Worm (Caenorhabditis elegans) whole organism, L3 larva: ENCODE measurements around the gene Y71H2B.11.

Experiments
- R02D3.7 ChIP-seq: fragments of 150-350 bp; optimal IDR thresholded peaks from 2 replicates; lab custom pipeline; 2014; ENCODE audit warnings: missing biosample characterization, missing genetic modification characterization
- ceh-16 ChIP-seq: sonication (generic microtip); optimal IDR thresholded peaks from 2 replicates; lab custom pipeline; 2017; ENCODE audit warnings: missing biosample characterization, missing genetic modification characterization
- ceh-82 ChIP-seq: fragments of 150-350 bp; optimal IDR thresholded peaks from 2 replicates; lab custom pipeline; 2014; ENCODE audit warnings: missing biosample characterization, missing genetic modification characterization
- fkh-10 ChIP-seq: sonication (generic microtip); optimal IDR thresholded peaks from 2 replicates; lab custom pipeline; 2017; ENCODE audit warnings: missing biosample characterization, missing genetic modification reagents, missing genetic modification characterization
- hmg-11 ChIP-seq: sonication (generic microtip); optimal IDR thresholded peaks from 2 replicates; lab custom pipeline; 2016; ENCODE audit warnings: missing genetic modification characterization, missing compliant biosample characterization
- lin-39 ChIP-seq: fragments of 150-350 bp; optimal IDR thresholded peaks from 2 replicates; lab custom pipeline; 2018; ENCODE audit warnings: missing biosample characterization, missing genetic modification reagents, missing genetic modification characterization
- nhr-11 ChIP-seq: fragments of 150-350 bp; optimal IDR thresholded peaks from 2 replicates; lab custom pipeline; 2014; ENCODE audit warnings: missing biosample characterization, missing genetic modification characterization
- nhr-237 ChIP-seq: fragments of 150-350 bp; optimal IDR thresholded peaks from 2 replicates; lab custom pipeline; 2014; ENCODE audit warnings: missing biosample characterization, missing genetic modification characterization
- snpc-4 ChIP-seq: fragments of 150-350 bp; optimal IDR thresholded peaks from 2 replicates; lab custom pipeline; 2014; ENCODE audit warnings: missing biosample characterization, missing genetic modification characterization
- unc-39 ChIP-seq: sonication (generic microtip); optimal IDR thresholded peaks from 4 replicates; lab custom pipeline; 2017; ENCODE audit warnings: missing biosample characterization, missing genetic modification characterization

- TF ChIP-seq nhr-237 (tag; lab: Kevin White, UChicago), result no peak
- no peak for TF ChIP-seq fkh-10
- no peak for TF ChIP-seq lin-39 (tag; lab: Kevin White, UChicago)
- TF ChIP-seq ceh-16 (tag; lab: Kevin White, UChicago), result no peak
- TF ChIP-seq R02D3.7 (tag; lab: Kevin White, UChicago), result no peak
- no peak for TF ChIP-seq hmg-11 (tag; lab: Kevin White, UChicago)
- no peak for TF ChIP-seq ceh-82 (tag; lab: Kevin White, UChicago)
- TF ChIP-seq snpc-4 (tag; lab: Kevin White, UChicago), result no peak
- TF ChIP-seq unc-39, result no peak
- TF ChIP-seq nhr-11 (tag; lab: Kevin White, UChicago), result no peak
Measured at ce11 chrIII:2575635-2576164, 28.1 kb upstream of the Y71H2B.11 start, which contains the start of gene Y54F10AR.1.
